Worm (Caenorhabditis elegans): Measurements from ENCODE around the gene H12D21.5.
A peak's percentile ranks its signal among the peaks of the same experiment; 100 is the strongest.

The H12D21.5 gene

ce11 chrV:14921509-14921908 is 27.7 kb downstream of the H12D21.5 start, which contains the start of gene zmp-4:
zmp-4 (minus strand) TSS chrV:14921609.
- TF ChIP-seq mep-1 (tag; optimal IDR thresholded peaks at IDR 0.05), result no peak

- TF ChIP-seq lin-13 (tag; optimal IDR thresholded peaks at IDR 0.05) (no peak), ceh-39 (tag; optimal IDR thresholded peaks at IDR 0.05) (no peak), elt-3 (tag; optimal IDR thresholded peaks at IDR 0.05) (no peak), unc-62 (GFP tag; optimal IDR thresholded peaks at IDR 0.05) (no peak), unc-39 (tag; optimal IDR thresholded peaks at IDR 0.05) (no peak), elt-1 (tag; optimal IDR thresholded peaks at IDR 0.05; ENCODE audit: borderline replicate concordance, insufficient read depth) (no peak), ceh-43 (GFP tag; optimal IDR thresholded peaks at IDR 0.05) (no peak), blmp-1 (tag; optimal IDR thresholded peaks at IDR 0.05) (no peak), unc-120 (tag; optimal IDR thresholded peaks at IDR 0.05; ENCODE audit: poor library complexity, severe bottlenecking) (no peak), sptf-1 (tag; optimal IDR thresholded peaks at IDR 0.05) (no peak), mep-1 (tag; optimal IDR thresholded peaks at IDR 0.05) (no peak), M03D4.4 (tag; optimal IDR thresholded peaks at IDR 0.05) (no peak), ces-1 (GFP tag; optimal IDR thresholded peaks at IDR 0.05) (no peak)
Measured at ce11 chrV:14924104-14924503, 30.3 kb downstream of the H12D21.5 start, which contains the start of gene srg-54. srg-54 (minus strand) TSS chrV:14924204.

ce11 chrV:14928248-14928647 is 34.4 kb downstream of the H12D21.5 start, which contains the start of gene srg-55:
srg-55 (minus strand) TSS chrV:14928348.
- no peak for TF ChIP-seq nhr-76 (tag; optimal IDR thresholded peaks at IDR 0.05)
- no peak for TF ChIP-seq ceh-39 (tag; optimal IDR thresholded peaks at IDR 0.05)
- TF ChIP-seq mep-1 (tag; optimal IDR thresholded peaks at IDR 0.05), result no peak
- no peak for TF ChIP-seq tbx-8 (GFP tag; optimal IDR thresholded peaks at IDR 0.05)
- no peak for TF ChIP-seq drap-1 (GFP tag; optimal IDR thresholded peaks at IDR 0.05)
- TF ChIP-seq cnd-1 (tag; optimal IDR thresholded peaks at IDR 0.05), result no peak
- TF ChIP-seq nhr-237 (tag; optimal IDR thresholded peaks at IDR 0.05), result no peak
- no peak for TF ChIP-seq unc-62 (GFP tag; optimal IDR thresholded peaks at IDR 0.05)
- TF ChIP-seq mls-2 (tag; optimal IDR thresholded peaks at IDR 0.05), result no peak
- no peak for TF ChIP-seq elt-3 (tag; optimal IDR thresholded peaks at IDR 0.05)
- TF ChIP-seq sem-2 (GFP tag; optimal IDR thresholded peaks at IDR 0.05), result no peak
- TF ChIP-seq nhr-2 (tag; optimal IDR thresholded peaks at IDR 0.05), result no peak
- TF ChIP-seq pha-4 (tag; optimal IDR thresholded peaks at IDR 0.05), result no peak
- TF ChIP-seq ceh-83 (GFP tag; optimal IDR thresholded peaks at IDR 0.05), result no peak
- no peak for TF ChIP-seq elt-1 (tag; optimal IDR thresholded peaks at IDR 0.05; ENCODE audit: borderline replicate concordance, insufficient read depth)
- TF ChIP-seq ham-2 (GFP tag; optimal IDR thresholded peaks at IDR 0.05), result no peak

- TF ChIP-seq ceh-83 (GFP tag; optimal IDR thresholded peaks at IDR 0.05), result no peak
- TF ChIP-seq ces-1 (GFP tag; optimal IDR thresholded peaks at IDR 0.05), result peak; percentile 15
Measured at ce11 chrV:14930168-14930567, 36.4 kb downstream of the H12D21.5 start.

- TF ChIP-seq ceh-39 (tag; optimal IDR thresholded peaks at IDR 0.05) (no peak), lin-13 (tag; optimal IDR thresholded peaks at IDR 0.05) (no peak), unc-120 (tag; optimal IDR thresholded peaks at IDR 0.05; ENCODE audit: poor library complexity, severe bottlenecking) (no peak), unc-62 (GFP tag; optimal IDR thresholded peaks at IDR 0.05) (no peak), nhr-28 (tag; optimal IDR thresholded peaks at IDR 0.05) (no peak), nhr-12 (tag; optimal IDR thresholded peaks at IDR 0.05) (no peak), ceh-43 (GFP tag; optimal IDR thresholded peaks at IDR 0.05) (no peak), pha-4 (tag; optimal IDR thresholded peaks at IDR 0.05) (no peak), mab-5 (tag; optimal IDR thresholded peaks at IDR 0.05) (no peak), zip-8 (tag; optimal IDR thresholded peaks at IDR 0.05) (no peak), elt-3 (tag; optimal IDR thresholded peaks at IDR 0.05) (no peak), M03D4.4 (tag; optimal IDR thresholded peaks at IDR 0.05) (no peak), flh-1 (GFP tag; optimal IDR thresholded peaks at IDR 0.05) (no peak), mep-1 (tag; optimal IDR thresholded peaks at IDR 0.05) (no peak), mls-2 (tag; optimal IDR thresholded peaks at IDR 0.05) (no peak)
Measured at ce11 chrV:14933450-14934218, 39.8 kb downstream of the H12D21.5 start.
